Worm (Caenorhabditis elegans) whole organism, L4 larva: ENCODE results near the gene C14A4.7.
A peak's percentile ranks its signal among the peaks of the same experiment; 100 is the strongest.

Experiments
- D1046.2 ChIP-seq: fragments of 200-800 bp; sonication (Bioruptor generic); IDR thresholded peaks from 2 replicates; pipeline ENCODE4 v1.3.6; 2022; ENCODE audit warnings: missing genetic modification characterization, missing compliant biosample characterization
- F10B5.3 ChIP-seq: sonication (generic microtip); optimal IDR thresholded peaks from 2 replicates; lab custom pipeline; 2016; ENCODE audit warnings: mild to moderate bottlenecking, missing genetic modification characterization, missing compliant biosample characterization
- F26F4.8 ChIP-seq: fragments of 200-800 bp; sonication (Bioruptor generic); conservative IDR thresholded peaks from 2 replicates; pipeline ENCODE4 v1.3.6; 2022; ENCODE audit warnings: missing genetic modification characterization, missing compliant biosample characterization
- F37D6.2 ChIP-seq: sonication (generic microtip); optimal IDR thresholded peaks from 2 replicates; lab custom pipeline; 2016; ENCODE audit warnings: mild to moderate bottlenecking, missing genetic modification characterization, missing compliant biosample characterization
- F49E8.2 ChIP-seq: sonication (generic microtip); optimal IDR thresholded peaks from 2 replicates; lab custom pipeline; 2016; ENCODE audit warnings: missing compliant biosample characterization, mild to moderate bottlenecking, missing genetic modification characterization, borderline replicate concordance
- R02D3.7 ChIP-seq: fragments of 150-350 bp; sonication (generic microtip); optimal IDR thresholded peaks from 3 replicates; lab custom pipeline; 2014; ENCODE audit warnings: missing biosample characterization, missing genetic modification characterization
- T20F7.1 ChIP-seq: fragments of 200-800 bp; sonication (Bioruptor generic); optimal IDR thresholded peaks from 2 replicates; lab custom pipeline; 2018; ENCODE audit warnings: mild to moderate bottlenecking, missing genetic modification characterization, missing compliant biosample characterization
- T26A8.4 ChIP-seq: fragments of 200-800 bp; sonication (Bioruptor generic); IDR thresholded peaks from 2 replicates; pipeline ENCODE4 v1.3.6; 2022; ENCODE audit warnings: missing genetic modification characterization, missing compliant biosample characterization
- Y75B8A.6 ChIP-seq: fragments of 200-800 bp; sonication (Bioruptor generic); IDR thresholded peaks from 2 replicates; pipeline ENCODE4 v1.3.6; 2022; ENCODE audit warnings: missing genetic modification reagents, missing genetic modification characterization, missing compliant biosample characterization
- aha-1 ChIP-seq: fragments of 150-350 bp; peaks from one replicate; lab custom pipeline; 2014; ENCODE audit warnings: missing biosample characterization, missing genetic modification characterization
- aly-2 ChIP-seq: sonication (generic microtip); optimal IDR thresholded peaks from 2 replicates; lab custom pipeline; 2018; ENCODE audit warnings: missing biosample characterization, missing genetic modification characterization
- arid-1 ChIP-seq: fragments of 200-800 bp; sonication (Bioruptor generic); conservative IDR thresholded peaks from 2 replicates; pipeline ENCODE4 v1.3.6; 2022; ENCODE audit warnings: missing genetic modification reagents, missing genetic modification characterization, missing compliant biosample characterization
- ceh-62 ChIP-seq: sonication (generic microtip); optimal IDR thresholded peaks from 2 replicates; lab custom pipeline; 2017; ENCODE audit warnings: missing biosample characterization, missing genetic modification characterization
- ces-1 ChIP-seq: fragments of 150-350 bp; sonication (generic microtip); optimal IDR thresholded peaks from 4 replicates; lab custom pipeline; 2014; ENCODE audit warnings: missing biosample characterization, missing genetic modification reagents, missing genetic modification characterization
- ctbp-1 ChIP-seq: fragments of 200-800 bp; sonication (Bioruptor generic); IDR thresholded peaks from 2 replicates; pipeline ENCODE4 v1.3.6; 2022; ENCODE audit warnings: missing genetic modification reagents, missing genetic modification characterization, missing compliant biosample characterization
- daf-16 ChIP-seq, 3 experiments: sonication (generic microtip); optimal IDR thresholded peaks; 2 replicates each; lab custom pipeline; 2016 to 2017; ENCODE audit warnings: missing genetic modification characterization in 3 of 3, missing genetic modification reagents in 3 of 3, mild to moderate bottlenecking in 2 of 3, missing compliant biosample characterization in 2 of 3, missing biosample characterization in 1 of 3, moderate library complexity in 1 of 3
- daf-8 ChIP-seq: fragments of 200-800 bp; sonication (Bioruptor generic); IDR thresholded peaks from 2 replicates; pipeline ENCODE4 v1.3.6; 2022; ENCODE audit warnings: missing genetic modification characterization, missing compliant biosample characterization
- dmd-6 ChIP-seq: fragments of 200-800 bp; sonication (Bioruptor generic); IDR thresholded peaks from 2 replicates; pipeline ENCODE4 v1.3.6; 2022; ENCODE audit warnings: missing genetic modification reagents, missing genetic modification characterization, missing compliant biosample characterization
- dmd-8 ChIP-seq: fragments of 200-800 bp; sonication (Bioruptor generic); IDR thresholded peaks from 2 replicates; pipeline ENCODE4 v1.3.6; 2022; ENCODE audit warnings: missing genetic modification characterization, missing compliant biosample characterization
- dpl-1 ChIP-seq: fragments of 150-350 bp; optimal IDR thresholded peaks from 2 replicates; lab custom pipeline; 2014; ENCODE audit warnings: missing biosample characterization, missing genetic modification reagents, missing genetic modification characterization
- dve-1 ChIP-seq: sonication (generic microtip); optimal IDR thresholded peaks from 2 replicates; lab custom pipeline; 2017; ENCODE audit warnings: antibody characterized with exemption, mild to moderate bottlenecking, missing genetic modification characterization, missing compliant biosample characterization; ENCODE audit not compliant: insufficient read depth
- egl-43 ChIP-seq: fragments of 200-800 bp; sonication (Bioruptor generic); IDR thresholded peaks from 2 replicates; pipeline ENCODE4 v1.3.6; 2022; ENCODE audit warnings: missing genetic modification reagents, missing genetic modification characterization, missing compliant biosample characterization
- hlh-11 ChIP-seq: fragments of 200-800 bp; sonication (Bioruptor generic); optimal IDR thresholded peaks from 2 replicates; lab custom pipeline; 2018; ENCODE audit warnings: mild to moderate bottlenecking, missing genetic modification characterization, missing compliant biosample characterization
- hlh-30 ChIP-seq: sonication (generic microtip); optimal IDR thresholded peaks from 2 replicates; lab custom pipeline; 2017; ENCODE audit warnings: antibody characterized with exemption, mild to moderate bottlenecking, missing genetic modification characterization, missing compliant biosample characterization; ENCODE audit not compliant: insufficient read depth
- hmg-1.1 ChIP-seq: fragments of 200-800 bp; sonication (Bioruptor generic); IDR thresholded peaks from 2 replicates; pipeline ENCODE4 v1.3.6; 2022; ENCODE audit warnings: missing genetic modification reagents, missing genetic modification characterization, missing compliant biosample characterization
- jun-1 ChIP-seq: fragments of 150-350 bp; optimal IDR thresholded peaks from 2 replicates; lab custom pipeline; 2014; ENCODE audit warnings: missing biosample characterization, missing genetic modification reagents, missing genetic modification characterization
- lin-13 ChIP-seq: fragments of 150-350 bp; optimal IDR thresholded peaks from 2 replicates; lab custom pipeline; 2014; ENCODE audit warnings: missing biosample characterization, missing genetic modification reagents, missing genetic modification characterization
- lin-29 ChIP-seq: fragments of 200-800 bp; sonication (Bioruptor generic); IDR thresholded peaks from 2 replicates; pipeline ENCODE4 v1.3.6; 2022; ENCODE audit warnings: missing genetic modification reagents, missing genetic modification characterization, missing compliant biosample characterization
- lir-3 ChIP-seq: sonication (generic microtip); optimal IDR thresholded peaks from 2 replicates; lab custom pipeline; 2016; ENCODE audit warnings: mild to moderate bottlenecking, missing genetic modification characterization, missing compliant biosample characterization
- lsy-2 ChIP-seq, 2 experiments: fragments of 150-350 bp in 1 of 2; sonication (generic microtip) in 1 of 2; optimal IDR thresholded peaks; 2 replicates each; lab custom pipeline; 2014 to 2017; ENCODE audit warnings: missing biosample characterization in 2 of 2, missing genetic modification characterization in 2 of 2
- madf-5 ChIP-seq, 2 experiments: fragments of 200-800 bp; sonication (Bioruptor generic); IDR thresholded peaks; 2 replicates each; pipeline ENCODE4 v1.3.6; 2022; ENCODE audit warnings: missing compliant biosample characterization in 2 of 2, missing genetic modification characterization in 2 of 2
- mes-2 ChIP-seq: sonication (generic microtip); optimal IDR thresholded peaks from 2 replicates; lab custom pipeline; 2016; ENCODE audit warnings: missing genotype, mild to moderate bottlenecking, missing genetic modification characterization, missing compliant biosample characterization; ENCODE audit not compliant: poor library complexity, severe bottlenecking
- nhr-102 ChIP-seq: sonication (generic microtip); optimal IDR thresholded peaks from 2 replicates; lab custom pipeline; 2016; ENCODE audit warnings: mild to moderate bottlenecking, missing genetic modification characterization, moderate library complexity, missing compliant biosample characterization
- nhr-25 ChIP-seq: sonication (generic microtip); optimal IDR thresholded peaks from 2 replicates; lab custom pipeline; 2017; ENCODE audit warnings: missing genetic modification characterization, mild to moderate bottlenecking, missing compliant biosample characterization, antibody characterized with exemption, moderate library complexity, borderline replicate concordance; ENCODE audit not compliant: insufficient read depth
- nhr-42 ChIP-seq: fragments of 200-800 bp; sonication (Bioruptor generic); IDR thresholded peaks from 2 replicates; pipeline ENCODE4 v1.3.6; 2022; ENCODE audit warnings: missing genetic modification characterization, missing compliant biosample characterization
- nhr-48 ChIP-seq: sonication (generic microtip); optimal IDR thresholded peaks from 2 replicates; lab custom pipeline; 2016; ENCODE audit warnings: mild to moderate bottlenecking, missing genetic modification characterization, missing compliant biosample characterization
- nhr-6 ChIP-seq: fragments of 150-350 bp; optimal IDR thresholded peaks from 2 replicates; lab custom pipeline; 2014; ENCODE audit warnings: missing biosample characterization, missing genetic modification characterization
- nhr-76 ChIP-seq: fragments of 150-350 bp; optimal IDR thresholded peaks from 2 replicates; lab custom pipeline; 2014; ENCODE audit warnings: missing biosample characterization, missing genetic modification characterization
- php-3 ChIP-seq: fragments of 200-800 bp; sonication (Bioruptor generic); IDR thresholded peaks from 2 replicates; pipeline ENCODE4 v1.3.6; 2022; ENCODE audit warnings: missing genetic modification reagents, missing genetic modification characterization, missing compliant biosample characterization
- pqm-1 ChIP-seq: sonication (generic microtip); optimal IDR thresholded peaks from 2 replicates; lab custom pipeline; 2017; ENCODE audit warnings: missing biosample characterization, missing genetic modification characterization
- sdz-12 ChIP-seq: fragments of 200-800 bp; sonication (Bioruptor generic); optimal IDR thresholded peaks from 2 replicates; lab custom pipeline; 2018; ENCODE audit warnings: mild to moderate bottlenecking, missing genetic modification characterization, missing compliant biosample characterization
- set-16 ChIP-seq: fragments of 200-800 bp; sonication (Bioruptor generic); IDR thresholded peaks from 2 replicates; pipeline ENCODE4 v1.3.6; 2022; ENCODE audit warnings: missing genetic modification reagents, missing genetic modification characterization, missing compliant biosample characterization
- skn-1 ChIP-seq: fragments of 150-350 bp; optimal IDR thresholded peaks from 2 replicates; lab custom pipeline; 2014; ENCODE audit warnings: missing biosample characterization, missing genetic modification characterization
- spr-1 ChIP-seq: sonication (generic microtip); optimal IDR thresholded peaks from 2 replicates; lab custom pipeline; 2016; ENCODE audit warnings: mild to moderate bottlenecking, missing genetic modification characterization, missing compliant biosample characterization
- tag-97 ChIP-seq: fragments of 200-800 bp; sonication (Bioruptor generic); IDR thresholded peaks from 2 replicates; pipeline ENCODE4 v1.3.6; 2022; ENCODE audit warnings: missing genetic modification characterization, missing compliant biosample characterization
- tra-1 ChIP-seq: fragments of 200-800 bp; sonication (Bioruptor generic); IDR thresholded peaks from 2 replicates; pipeline ENCODE4 v1.3.6; 2022; ENCODE audit warnings: missing genetic modification reagents, missing genetic modification characterization, missing compliant biosample characterization
- unc-130 ChIP-seq: sonication (generic microtip); optimal IDR thresholded peaks from 2 replicates; lab custom pipeline; 2016; ENCODE audit warnings: missing genetic modification reagents, missing genetic modification characterization, missing compliant biosample characterization
- vab-7 ChIP-seq: fragments of 200-800 bp; sonication (Bioruptor generic); IDR thresholded peaks from 2 replicates; pipeline ENCODE4 v1.3.6; 2022; ENCODE audit warnings: missing genetic modification reagents, missing genetic modification characterization, missing compliant biosample characterization
- zfp-3 ChIP-seq: fragments of 200-800 bp; sonication (Bioruptor generic); conservative IDR thresholded peaks from 2 replicates; pipeline ENCODE4 v1.3.6; 2022; ENCODE audit warnings: missing genetic modification reagents, missing genetic modification characterization, missing compliant biosample characterization
- zip-11 ChIP-seq: fragments of 200-800 bp; sonication (Bioruptor generic); IDR thresholded peaks from 2 replicates; pipeline ENCODE4 v1.3.6; 2022; ENCODE audit warnings: missing genetic modification characterization, missing compliant biosample characterization
- zip-2 ChIP-seq: fragments of 150-350 bp; optimal IDR thresholded peaks from 2 replicates; lab custom pipeline; 2014; ENCODE audit warnings: missing biosample characterization, missing genetic modification characterization

Gene C14A4.7

ce11 chrII:10547311-10547710 lies 49.1 kb downstream of the C14A4.7 start (continued):
- peak; percentile 76; the same call in 1 of the 2 replicates for TF ChIP-seq D1046.2 (GFP tag; lab: Robert Waterston, UW)
- no peak for TF ChIP-seq lsy-2 (tag; optimal IDR thresholded peaks at IDR 0.05; lab: Kevin White, UChicago)
- TF ChIP-seq mes-2 (tag; lab: Kevin White, UChicago) = no peak
- TF ChIP-seq aly-2 = no peak
- peak; percentile 37; the same call in 1 of the 2 replicates for TF ChIP-seq arid-1
- peak; percentile 50 for TF ChIP-seq T26A8.4
- no peak for TF ChIP-seq dpl-1 (GFP tag; lab: Kevin White, UChicago)
- TF ChIP-seq zip-2 = no peak
- no peak for TF ChIP-seq lir-3 (tag; lab: Kevin White, UChicago)
- TF ChIP-seq nhr-6 (tag; lab: Kevin White, UChicago) = no peak
- no peak for TF ChIP-seq jun-1 (tag; lab: Kevin White, UChicago)
- no peak for TF ChIP-seq pqm-1 (tag; lab: Kevin White, UChicago)
- peak; percentile 85 for TF ChIP-seq egl-43 (GFP tag; lab: Robert Waterston, UW)
- TF ChIP-seq set-16 (GFP tag; lab: Robert Waterston, UW) = peak; percentile 93
- peak; percentile 81 for TF ChIP-seq dmd-8 (GFP tag; lab: Robert Waterston, UW)
- TF ChIP-seq daf-8 = no peak
- TF ChIP-seq tra-1 (GFP tag; lab: Robert Waterston, UW) = peak; percentile 39; the same call in 1 of the 2 replicates
- peak; percentile 31; the same call in 1 of the 2 replicates for TF ChIP-seq vab-7 (GFP tag; lab: Robert Waterston, UW)
- TF ChIP-seq php-3 (GFP tag; lab: Robert Waterston, UW) = 0 out of 2 replicates have a peak, but pooled peaks have one; percentile 22
- no peak for TF ChIP-seq F10B5.3 (tag; lab: Kevin White, UChicago)
- TF ChIP-seq F49E8.2 (tag; lab: Kevin White, UChicago) = no peak
- no peak for TF ChIP-seq aha-1 (tag; lab: Kevin White, UChicago)
- no peak for TF ChIP-seq sdz-12 (GFP tag; lab: Kevin White, UChicago)
- no peak for TF ChIP-seq zip-11 (GFP tag; lab: Robert Waterston, UW)
- TF ChIP-seq nhr-42 = no peak; the same call in 1 of the 2 replicates
- no peak for TF ChIP-seq tag-97 (GFP tag; lab: Robert Waterston, UW)
- no peak for TF ChIP-seq hlh-11 (tag; lab: Kevin White, UChicago)
- no peak for TF ChIP-seq R02D3.7 (tag; lab: Kevin White, UChicago)
- TF ChIP-seq T20F7.1 = no peak
- TF ChIP-seq ctbp-1 = peak; percentile 54
- TF ChIP-seq dmd-6 (GFP tag; lab: Robert Waterston, UW) = peak; percentile 31; the same call in 1 of the 2 replicates
- peak; percentile 35; the same call in 1 of the 2 replicates for TF ChIP-seq Y75B8A.6
- TF ChIP-seq hlh-30 (tag; lab: Kevin White, UChicago) = no peak
- TF ChIP-seq lin-13 (GFP tag; lab: Kevin White, UChicago) = no peak
- no peak for TF ChIP-seq nhr-76 (tag; lab: Kevin White, UChicago)
- TF ChIP-seq spr-1 = peak; percentile 45
- TF ChIP-seq daf-16 (GFP tag; optimal IDR thresholded peaks at IDR 0.05; lab: Kevin White, UChicago) = no peak
- no peak for TF ChIP-seq daf-16 (tag; optimal IDR thresholded peaks at IDR 0.05; lab: Kevin White, UChicago)
- TF ChIP-seq nhr-48 (tag; lab: Kevin White, UChicago) = no peak
- no peak for TF ChIP-seq F37D6.2 (tag; lab: Kevin White, UChicago)
- TF ChIP-seq nhr-102 (tag; lab: Kevin White, UChicago) = no peak
- TF ChIP-seq hmg-1.1 = peak; percentile 42
- TF ChIP-seq unc-130 (GFP tag; lab: Kevin White, UChicago) = no peak
- TF ChIP-seq skn-1 (tag; lab: Kevin White, UChicago) = no peak
- no peak; a peak in 1 of 4 replicates for TF ChIP-seq madf-5 (GFP tag; IDR thresholded peaks at IDR 0.05; lab: Robert Waterston, UW)
- TF ChIP-seq dve-1 (tag; lab: Kevin White, UChicago) = no peak
- no peak for TF ChIP-seq F26F4.8 (GFP tag; lab: Robert Waterston, UW)
- TF ChIP-seq nhr-25 (tag; lab: Kevin White, UChicago) = no peak
- TF ChIP-seq ceh-62 (tag; lab: Kevin White, UChicago) = no peak
- peak; percentile 69 for TF ChIP-seq zfp-3 (GFP tag; lab: Robert Waterston, UW)
- TF ChIP-seq lin-29 (GFP tag; lab: Robert Waterston, UW) = no peak
- TF ChIP-seq ces-1 (GFP tag; lab: Kevin White, UChicago) = no peak
